Fruit fly (Drosophila melanogaster) whole organism, embryonic: ENCODE measurements around the gene bun.

ENCODE experiments used
- CG11398 ChIP-seq: fragments of 200-800 bp; sonication (Bioruptor generic); optimal IDR thresholded peaks from 2 replicates; lab custom pipeline; 2016; ENCODE audit warnings: missing biosample characterization, missing genetic modification characterization
- CG11456 ChIP-seq: fragments of 200-800 bp; sonication (Bioruptor generic); IDR thresholded peaks from 3 replicates; pipeline ENCODE4 v1.3.6; 2022; ENCODE audit warnings: missing biosample characterization, missing genetic modification characterization
- CG13287 ChIP-seq: fragments of 200-800 bp; sonication (Bioruptor generic); IDR thresholded peaks from 2 replicates; pipeline ENCODE4 v1.3.6; 2022; ENCODE audit warnings: missing biosample characterization, missing genetic modification characterization; ENCODE audit not compliant: partially characterized antibody
- CG14710 ChIP-seq: fragments of 200-800 bp; sonication (Bioruptor generic); optimal IDR thresholded peaks from 3 replicates; lab custom pipeline; 2019; ENCODE audit warnings: missing biosample characterization, mild to moderate bottlenecking, missing genetic modification characterization, moderate library complexity
- CG15479 ChIP-seq: fragments of 200-800 bp; sonication (Bioruptor generic); optimal IDR thresholded peaks from 3 replicates; lab custom pipeline; 2019; ENCODE audit warnings: missing biosample characterization, mild to moderate bottlenecking, missing genetic modification characterization, moderate library complexity
- CG16863 ChIP-seq: fragments of 200-800 bp; sonication (Bioruptor generic); optimal IDR thresholded peaks from 3 replicates; lab custom pipeline; 2016; ENCODE audit warnings: missing biosample characterization, missing genetic modification characterization
- CG17385 ChIP-seq: fragments of 200-800 bp; sonication (Bioruptor generic); optimal IDR thresholded peaks from 3 replicates; lab custom pipeline; 2018; ENCODE audit warnings: missing biosample characterization, mild to moderate bottlenecking, missing genetic modification characterization
- CG2202 ChIP-seq: fragments of 200-800 bp; sonication (Bioruptor generic); optimal IDR thresholded peaks from 2 replicates; lab custom pipeline; 2018; ENCODE audit warnings: missing biosample characterization, mild to moderate bottlenecking, missing genetic modification characterization
- CG3281 ChIP-seq: fragments of 200-800 bp; sonication (Bioruptor generic); optimal IDR thresholded peaks from 3 replicates; lab custom pipeline; 2017; ENCODE audit warnings: missing biosample characterization, mild to moderate bottlenecking, missing genetic modification characterization
- CG3995 ChIP-seq: fragments of 200-800 bp; sonication (Bioruptor generic); optimal IDR thresholded peaks from 3 replicates; lab custom pipeline; 2016; ENCODE audit warnings: missing biosample characterization, missing genetic modification characterization
- CG43689 ChIP-seq: fragments of 200-800 bp; sonication (Bioruptor generic); IDR thresholded peaks from 2 replicates; pipeline ENCODE4 v1.3.6; 2022; ENCODE audit warnings: missing biosample characterization, missing genetic modification characterization
- CG4820 ChIP-seq: fragments of 200-800 bp; sonication (Bioruptor generic); optimal IDR thresholded peaks from 3 replicates; lab custom pipeline; 2016; ENCODE audit warnings: missing biosample characterization, missing genetic modification characterization
- CG5180 ChIP-seq: fragments of 200-800 bp; sonication (Bioruptor generic); optimal IDR thresholded peaks from 3 replicates; lab custom pipeline; 2017; ENCODE audit warnings: missing biosample characterization, missing genetic modification characterization, mild to moderate bottlenecking, moderate library complexity, missing genetic modification reagents
- CG6813 ChIP-seq: fragments of 200-800 bp; sonication (Bioruptor generic); optimal IDR thresholded peaks from 2 replicates; lab custom pipeline; 2017; ENCODE audit warnings: missing biosample characterization, missing genetic modification characterization, mild to moderate bottlenecking, moderate library complexity, missing genetic modification reagents
- CG7963 ChIP-seq: fragments of 200-800 bp; sonication (Bioruptor generic); IDR thresholded peaks from 3 replicates; pipeline ENCODE4 v1.3.6; 2022; ENCODE audit warnings: missing biosample characterization, missing genetic modification characterization; ENCODE audit not compliant: partially characterized antibody
- CG8290 ChIP-seq, 3 experiments: fragments of 200-800 bp; sonication (Bioruptor generic); optimal IDR thresholded peaks; 2 replicates each; lab custom pipeline; 2016 to 2019; ENCODE audit warnings: missing biosample characterization in 3 of 3, missing genetic modification characterization in 3 of 3, mild to moderate bottlenecking in 2 of 3, moderate library complexity in 1 of 3
- CG9817 ChIP-seq: fragments of 200-800 bp; sonication (Bioruptor generic); optimal IDR thresholded peaks from 2 replicates; lab custom pipeline; 2018; ENCODE audit warnings: missing biosample characterization, mild to moderate bottlenecking, missing genetic modification characterization, moderate library complexity
- CG9876 ChIP-seq: fragments of 200-800 bp; sonication (Bioruptor generic); optimal IDR thresholded peaks from 2 replicates; lab custom pipeline; 2016; ENCODE audit warnings: missing biosample characterization, missing genetic modification characterization
- CkIIα-i1 ChIP-seq: fragments of 200-800 bp; sonication (Bioruptor generic); IDR thresholded peaks from 2 replicates; pipeline ENCODE4 v1.3.6; 2022; ENCODE audit warnings: missing biosample characterization, missing genetic modification characterization
- Deaf1 ChIP-seq: fragments of 200-800 bp; optimal IDR thresholded peaks from 3 replicates; lab custom pipeline; 2019; ENCODE audit warnings: missing biosample characterization, mild to moderate bottlenecking, missing genetic modification characterization, moderate library complexity
- Dek ChIP-seq: fragments of 200-800 bp; sonication (Bioruptor generic); optimal IDR thresholded peaks from 3 replicates; lab custom pipeline; 2019; ENCODE audit warnings: missing biosample characterization, mild to moderate bottlenecking, missing genetic modification characterization, moderate library complexity
- Ets65A ChIP-seq: fragments of 200-800 bp; sonication (Bioruptor generic); peaks from one replicate; lab custom pipeline; 2016; ENCODE audit warnings: missing biosample characterization, missing genetic modification characterization
- Fer2 ChIP-seq: fragments of 200-800 bp; sonication (Bioruptor generic); optimal IDR thresholded peaks from 2 replicates; lab custom pipeline; 2018; ENCODE audit warnings: missing biosample characterization, mild to moderate bottlenecking, missing genetic modification characterization, moderate library complexity
- Hmx ChIP-seq: fragments of 200-800 bp; sonication (Bioruptor generic); optimal IDR thresholded peaks from 2 replicates; lab custom pipeline; 2016; ENCODE audit warnings: missing biosample characterization, missing genetic modification characterization
- Lhr ChIP-seq: fragments of 200-800 bp; sonication (Bioruptor generic); optimal IDR thresholded peaks from 3 replicates; lab custom pipeline; 2017; ENCODE audit warnings: mild to moderate bottlenecking, missing biosample characterization, missing genetic modification reagents, missing genetic modification characterization
- Neu2 ChIP-seq: fragments of 200-800 bp; sonication (Bioruptor generic); optimal IDR thresholded peaks from 3 replicates; lab custom pipeline; 2016; ENCODE audit warnings: missing biosample characterization, missing genetic modification characterization, borderline replicate concordance
- Nf-YC ChIP-seq: fragments of 200-800 bp; optimal IDR thresholded peaks from 3 replicates; lab custom pipeline; 2019; ENCODE audit warnings: missing biosample characterization, mild to moderate bottlenecking, missing genetic modification characterization, moderate library complexity
- Oli ChIP-seq: fragments of 200-800 bp; sonication (Bioruptor generic); optimal IDR thresholded peaks from 2 replicates; lab custom pipeline; 2018; ENCODE audit warnings: missing biosample characterization, mild to moderate bottlenecking, missing genetic modification characterization, moderate library complexity
- Xbp1 ChIP-seq: fragments of 200-800 bp; sonication (Bioruptor generic); optimal IDR thresholded peaks from 3 replicates; lab custom pipeline; 2016; ENCODE audit warnings: missing biosample characterization, mild to moderate bottlenecking, missing genetic modification characterization
- ato ChIP-seq: fragments of 200-800 bp; sonication (Bioruptor generic); IDR thresholded peaks from 2 replicates; pipeline ENCODE4 v1.3.6; 2022; ENCODE audit warnings: missing biosample characterization, missing genetic modification characterization; ENCODE audit not compliant: partially characterized antibody
- chif ChIP-seq, 2 experiments: fragments of 200-800 bp; sonication (Bioruptor generic); optimal IDR thresholded peaks; 3 replicates each; lab custom pipeline; 2016; ENCODE audit warnings: missing biosample characterization in 2 of 2, missing genetic modification characterization in 2 of 2
- dati ChIP-seq: fragments of 200-800 bp; sonication (Bioruptor generic); IDR thresholded peaks from 2 replicates; pipeline ENCODE4 v1.3.6; 2022; ENCODE audit warnings: missing biosample characterization, missing genetic modification characterization
- fd102C ChIP-seq: fragments of 200-800 bp; sonication (Bioruptor generic); optimal IDR thresholded peaks from 2 replicates; lab custom pipeline; 2018; ENCODE audit warnings: missing biosample characterization, mild to moderate bottlenecking, missing genetic modification characterization, moderate library complexity
- fd96Cb ChIP-seq: fragments of 200-800 bp; sonication (Bioruptor generic); optimal IDR thresholded peaks from 2 replicates; lab custom pipeline; 2018; ENCODE audit warnings: missing biosample characterization, mild to moderate bottlenecking, missing genetic modification characterization, moderate library complexity
- jumu ChIP-seq: fragments of 200-800 bp; sonication (Bioruptor generic); optimal IDR thresholded peaks from 3 replicates; lab custom pipeline; 2016; ENCODE audit warnings: missing biosample characterization, missing genetic modification characterization
- lilli ChIP-seq: fragments of 200-800 bp; sonication (Bioruptor generic); optimal IDR thresholded peaks from 3 replicates; lab custom pipeline; 2016; ENCODE audit warnings: missing biosample characterization, missing genetic modification characterization
- lov ChIP-seq, 2 experiments: fragments of 200-800 bp in 1 of 2; fragments of >200 bp in 1 of 2; sonication (Bioruptor generic) in 1 of 2; IDR thresholded peaks in 1 of 2; optimal IDR thresholded peaks in 1 of 2; 2 replicates in 1 of 2; 3 replicates in 1 of 2; pipeline versions ENCODE4 v1.3.6 to Lab custom; 2017 to 2022; ENCODE audit warnings: missing biosample characterization in 1 of 2, missing genetic modification characterization in 1 of 2
- nau ChIP-seq: fragments of 200-800 bp; sonication (Bioruptor generic); optimal IDR thresholded peaks from 3 replicates; lab custom pipeline; 2017; ENCODE audit warnings: missing biosample characterization, mild to moderate bottlenecking, missing genetic modification characterization, missing genetic modification reagents
- sens-2 ChIP-seq: fragments of 200-800 bp; sonication (Bioruptor generic); IDR thresholded peaks from 2 replicates; pipeline ENCODE4 v1.3.6; 2022; ENCODE audit warnings: missing biosample characterization, missing genetic modification characterization
- sima ChIP-seq: fragments of 200-800 bp; sonication (Bioruptor generic); optimal IDR thresholded peaks from 2 replicates; lab custom pipeline; 2016; ENCODE audit warnings: missing biosample characterization, missing genetic modification characterization
- tin ChIP-seq: fragments of 200-800 bp; sonication (Bioruptor generic); optimal IDR thresholded peaks from 3 replicates; lab custom pipeline; 2016; ENCODE audit warnings: missing biosample characterization, missing genetic modification characterization
- tio ChIP-seq: fragments of 200-800 bp; sonication (Bioruptor generic); optimal IDR thresholded peaks from 2 replicates; lab custom pipeline; 2017; ENCODE audit warnings: missing biosample characterization, missing genetic modification characterization, inconsistent platforms
- tll ChIP-seq, 2 experiments: fragments of 200-800 bp in 1 of 2; fragments of >200 bp in 1 of 2; sonication (Bioruptor generic) in 1 of 2; optimal IDR thresholded peaks; 2 replicates each; lab custom pipeline; 2017 to 2019; ENCODE audit warnings: missing biosample characterization in 2 of 2, missing genetic modification characterization in 2 of 2, mild to moderate bottlenecking in 1 of 2, moderate library complexity in 1 of 2
- ttk ChIP-seq: fragments of 200-800 bp; sonication (Bioruptor generic); IDR thresholded peaks from 2 replicates; pipeline ENCODE4 v2.1.2; 2022; ENCODE audit warnings: missing biosample characterization, missing genetic modification characterization
- unc-4 ChIP-seq: fragments of 200-800 bp; sonication (Bioruptor generic); IDR thresholded peaks from 2 replicates; pipeline ENCODE4 v1.3.6; 2022; ENCODE audit warnings: missing biosample characterization, missing genetic modification characterization; ENCODE audit not compliant: partially characterized antibody
- vnd ChIP-seq: fragments of 200-800 bp; sonication (Bioruptor generic); IDR thresholded peaks from 3 replicates; pipeline ENCODE4 v1.3.6; 2022; ENCODE audit warnings: missing biosample characterization, missing genetic modification characterization; ENCODE audit not compliant: partially characterized antibody

The bun gene

dm6 chr2L:12529029-12529948 is 17.1 kb downstream of the bun start (continued):
- TF ChIP-seq vnd (GFP tag; lab: Robert Waterston, UW) (no peak), Nf-YC (tag; lab: Kevin White, UChicago) (peak; percentile 17), Neu2 (GFP tag; lab: Kevin White, UChicago) (no peak), ato (no peak), CkIIα-i1 (GFP tag; lab: Robert Waterston, UW) (no peak), tin (GFP tag; lab: Kevin White, UChicago) (no peak), dati (no peak), CG4820 (peak; percentile 8), chif (GFP tag; optimal IDR thresholded peaks at IDR 0.05; lab: Kevin White, UChicago) (no peak), CG15479 (GFP tag; lab: Kevin White, UChicago) (peak; percentile 80), nau (no peak), tll (GFP tag; optimal IDR thresholded peaks at IDR 0.05; lab: Kevin White, UChicago) (peak in 1 of 2 experiments; percentile 51), fd102C (GFP tag; lab: Kevin White, UChicago) (no peak), Xbp1 (GFP tag; lab: Kevin White, UChicago) (no peak), CG3281 (GFP tag; lab: Kevin White, UChicago) (no peak), CG7963 (GFP tag; lab: Robert Waterston, UW) (no peak), Hmx (GFP tag; lab: Kevin White, UChicago) (no peak), CG17385 (GFP tag; lab: Kevin White, UChicago) (peak; percentile 9), CG43689 (GFP tag; lab: Robert Waterston, UW) (no peak), Ets65A (no peak), sima (GFP tag; lab: Kevin White, UChicago) (no peak), CG8290 (GFP tag; optimal IDR thresholded peaks at IDR 0.05; lab: Kevin White, UChicago) (no peak), CG8290 (tag; optimal IDR thresholded peaks at IDR 0.05; lab: Kevin White, UChicago) (peak in 1 of 2 experiments; percentile 71), CG11398 (no peak), Oli (peak; percentile 33), Dek (tag; lab: Kevin White, UChicago) (no peak), unc-4 (GFP tag; lab: Robert Waterston, UW) (peak; percentile 38; the same call in 1 of the 2 replicates), ttk (GFP tag; lab: Robert Waterston, UW) (no peak; the same call in 1 of the 2 replicates), CG14710 (tag; lab: Kevin White, UChicago) (no peak), lov (optimal IDR thresholded peaks at IDR 0.05; lab: Kevin White, UChicago) (no peak), lov (GFP tag; IDR thresholded peaks at IDR 0.05; lab: Robert Waterston, UW) (no peak), Deaf1 (peak; percentile 93), fd96Cb (tag; lab: Kevin White, UChicago) (peak; percentile 51), CG13287 (peak; percentile 67), CG3995 (GFP tag; lab: Kevin White, UChicago) (no peak), tio (GFP tag; lab: Kevin White, UChicago) (peak; percentile 36), CG5180 (GFP tag; lab: Kevin White, UChicago) (peak; percentile 46), sens-2 (GFP tag; lab: Robert Waterston, UW) (no peak), jumu (no peak), Lhr (GFP tag; lab: Kevin White, UChicago) (no peak), CG2202 (tag; lab: Kevin White, UChicago) (no peak), CG9876 (GFP tag; lab: Kevin White, UChicago) (no peak), CG9817 (tag; lab: Kevin White, UChicago) (no peak), Fer2 (no peak), CG16863 (GFP tag; lab: Kevin White, UChicago) (no peak), CG11456 (GFP tag; lab: Robert Waterston, UW) (no peak), CG6813 (GFP tag; lab: Kevin White, UChicago) (peak; percentile 71), lilli (GFP tag; lab: Kevin White, UChicago) (no peak)
